Fruit fly (Drosophila melanogaster) whole organism, adult: ENCODE results near the gene CG34382.

Experiments
- CG12768 ChIP-seq: fragments of 200-800 bp; sonication (Bioruptor generic); optimal IDR thresholded peaks from 2 replicates; lab custom pipeline; 2017; ENCODE audit warnings: missing biosample characterization, missing genetic modification characterization, mild to moderate bottlenecking, moderate library complexity, missing genetic modification reagents
- CG14711 ChIP-seq: fragments of 200-800 bp; sonication (Bioruptor generic); optimal IDR thresholded peaks from 2 replicates; lab custom pipeline; 2018; ENCODE audit warnings: missing biosample characterization, mild to moderate bottlenecking, missing genetic modification characterization, moderate library complexity
- CG1620 ChIP-seq: fragments of 200-800 bp; sonication (Bioruptor generic); optimal IDR thresholded peaks from 2 replicates; lab custom pipeline; 2016; ENCODE audit warnings: missing biosample characterization, missing genetic modification characterization
- CG7101 ChIP-seq: fragments of 200-800 bp; sonication (Bioruptor generic); optimal IDR thresholded peaks from 2 replicates; lab custom pipeline; 2018; ENCODE audit warnings: missing biosample characterization, mild to moderate bottlenecking, missing genetic modification characterization, moderate library complexity
- Clk ChIP-seq: fragments of 200-800 bp; sonication (Bioruptor generic); optimal IDR thresholded peaks from 2 replicates; lab custom pipeline; 2017; ENCODE audit warnings: missing biosample characterization, missing genetic modification characterization
- Crg-1 ChIP-seq: fragments of 200-800 bp; sonication (Bioruptor generic); optimal IDR thresholded peaks from 2 replicates; lab custom pipeline; 2016; ENCODE audit warnings: missing biosample characterization, missing genetic modification characterization
- bab1 ChIP-seq: fragments of 200-800 bp; sonication (Bioruptor generic); optimal IDR thresholded peaks from 3 replicates; lab custom pipeline; 2019; ENCODE audit warnings: missing biosample characterization, mild to moderate bottlenecking, missing genetic modification characterization, moderate library complexity
- cic ChIP-seq: fragments of 200-800 bp; sonication (Bioruptor generic); optimal IDR thresholded peaks from 2 replicates; lab custom pipeline; 2017; ENCODE audit warnings: missing biosample characterization, mild to moderate bottlenecking, missing genetic modification characterization, moderate library complexity
- kay ChIP-seq: fragments of 200-800 bp; sonication (Bioruptor generic); peaks from one replicate; lab custom pipeline; 2016; ENCODE audit warnings: missing biosample characterization, missing genetic modification characterization, borderline replicate concordance
- ovo ChIP-seq: fragments of 200-800 bp; sonication (Bioruptor generic); optimal IDR thresholded peaks from 2 replicates; lab custom pipeline; 2016; ENCODE audit warnings: missing biosample characterization, missing genetic modification characterization
- pad ChIP-seq: fragments of 200-800 bp; sonication (Bioruptor generic); optimal IDR thresholded peaks from 3 replicates; lab custom pipeline; 2017; ENCODE audit warnings: missing biosample characterization, missing genetic modification characterization, mild to moderate bottlenecking, moderate library complexity, missing genetic modification reagents
- tj ChIP-seq: fragments of 200-800 bp; sonication (Bioruptor generic); optimal IDR thresholded peaks from 3 replicates; lab custom pipeline; 2017; ENCODE audit warnings: missing biosample characterization, mild to moderate bottlenecking, missing genetic modification characterization, moderate library complexity

dm6 chr3L:9904988-9905387 lies 26.2 kb downstream of the CG34382 start:
- no peak for TF ChIP-seq cic (GFP tag; lab: Kevin White, UChicago)
- TF ChIP-seq CG7101 (tag; lab: Kevin White, UChicago): no peak
- no peak for TF ChIP-seq CG12768 (GFP tag; lab: Kevin White, UChicago)
- TF ChIP-seq CG1620 (GFP tag; lab: Kevin White, UChicago): no peak
- no peak for TF ChIP-seq CG14711 (tag; lab: Kevin White, UChicago)
- no peak for TF ChIP-seq Clk (GFP tag; lab: Kevin White, UChicago)
- TF ChIP-seq pad (GFP tag; lab: Kevin White, UChicago): no peak
- no peak for TF ChIP-seq bab1 (GFP tag; lab: Kevin White, UChicago)
- no peak for TF ChIP-seq kay (GFP tag; lab: Kevin White, UChicago)
- TF ChIP-seq ovo: no peak
- no peak for TF ChIP-seq Crg-1 (GFP tag; lab: Kevin White, UChicago)
- TF ChIP-seq tj (GFP tag; lab: Kevin White, UChicago): no peak
